Fruit fly (Drosophila melanogaster) whole organism, embryonic: Measurements from ENCODE around the gene CG42240.

Experiments
- BEAF-32 ChIP-seq: fragments of 200-800 bp; sonication (Bioruptor generic); optimal IDR thresholded peaks from 3 replicates; lab custom pipeline; 2017; ENCODE audit warnings: missing biosample characterization, missing genetic modification characterization, mild to moderate bottlenecking, moderate library complexity, missing genetic modification reagents
- Bdp1 ChIP-seq: fragments of 200-800 bp; sonication (Bioruptor generic); optimal IDR thresholded peaks from 3 replicates; lab custom pipeline; 2016; ENCODE audit warnings: missing biosample characterization, missing genetic modification characterization
- CG10267 ChIP-seq: fragments of 200-800 bp; sonication (Bioruptor generic); optimal IDR thresholded peaks from 2 replicates; lab custom pipeline; 2018; ENCODE audit warnings: missing biosample characterization, mild to moderate bottlenecking, missing genetic modification characterization, moderate library complexity
- CG10565 ChIP-seq: fragments of 200-800 bp; sonication (Bioruptor generic); optimal IDR thresholded peaks from 3 replicates; lab custom pipeline; 2016; ENCODE audit warnings: missing biosample characterization, mild to moderate bottlenecking, missing genetic modification characterization
- CG11085 ChIP-seq: fragments of 200-800 bp; sonication (Bioruptor generic); IDR thresholded peaks from 2 replicates; pipeline ENCODE4 v1.3.6; 2022; ENCODE audit warnings: missing biosample characterization, missing genetic modification characterization
- CG11695 ChIP-seq: fragments of 200-800 bp; sonication (Bioruptor generic); IDR thresholded peaks from 3 replicates; pipeline ENCODE4 v1.3.6; 2022; ENCODE audit warnings: missing biosample characterization, missing genetic modification characterization
- CG12659 ChIP-seq: fragments of 200-800 bp; sonication (Bioruptor generic); optimal IDR thresholded peaks from 3 replicates; lab custom pipeline; 2017; ENCODE audit warnings: mild to moderate bottlenecking, missing biosample characterization, missing genetic modification reagents, missing genetic modification characterization
- CG14860 ChIP-seq: fragments of 200-800 bp; sonication (Bioruptor generic); IDR thresholded peaks from 3 replicates; pipeline ENCODE4 v1.3.6; 2022; ENCODE audit warnings: missing biosample characterization, missing genetic modification characterization; ENCODE audit not compliant: partially characterized antibody
- CG15269 ChIP-seq: fragments of 200-800 bp; sonication (Bioruptor generic); optimal IDR thresholded peaks from 2 replicates; lab custom pipeline; 2018; ENCODE audit warnings: missing biosample characterization, mild to moderate bottlenecking, missing genetic modification characterization, moderate library complexity
- CG1529 ChIP-seq: fragments of 200-800 bp; sonication (Bioruptor generic); optimal IDR thresholded peaks from 3 replicates; lab custom pipeline; 2018; ENCODE audit warnings: missing biosample characterization, missing genetic modification characterization
- CG17186 ChIP-seq: fragments of 200-800 bp; sonication (Bioruptor generic); optimal IDR thresholded peaks from 3 replicates; lab custom pipeline; 2017; ENCODE audit warnings: missing biosample characterization, missing genetic modification reagents, missing genetic modification characterization
- CG2129 ChIP-seq: fragments of 200-800 bp; sonication (Bioruptor generic); IDR thresholded peaks from 2 replicates; pipeline ENCODE4 v1.3.6; 2022; ENCODE audit warnings: missing biosample characterization, missing genetic modification characterization; ENCODE audit not compliant: partially characterized antibody
- CG2875 ChIP-seq: fragments of 200-800 bp; sonication (Bioruptor generic); optimal IDR thresholded peaks from 2 replicates; lab custom pipeline; 2017; ENCODE audit warnings: missing biosample characterization, mild to moderate bottlenecking, missing genetic modification characterization, missing genetic modification reagents
- CG33557 ChIP-seq: fragments of 200-800 bp; sonication (Bioruptor generic); optimal IDR thresholded peaks from 2 replicates; lab custom pipeline; 2019; ENCODE audit warnings: missing biosample characterization, mild to moderate bottlenecking, missing genetic modification characterization, moderate library complexity
- CG4282 ChIP-seq: fragments of 200-800 bp; sonication (Bioruptor generic); optimal IDR thresholded peaks from 2 replicates; lab custom pipeline; 2016; ENCODE audit warnings: missing biosample characterization, missing genetic modification characterization
- CG6254 ChIP-seq: fragments of 200-800 bp; sonication (Bioruptor generic); optimal IDR thresholded peaks from 3 replicates; lab custom pipeline; 2017; ENCODE audit warnings: mild to moderate bottlenecking, missing biosample characterization, missing genetic modification reagents, missing genetic modification characterization
- CG6813 ChIP-seq: fragments of 200-800 bp; sonication (Bioruptor generic); optimal IDR thresholded peaks from 2 replicates; lab custom pipeline; 2017; ENCODE audit warnings: missing biosample characterization, missing genetic modification characterization, mild to moderate bottlenecking, moderate library complexity, missing genetic modification reagents
- CG8478 ChIP-seq: fragments of >200 bp; optimal IDR thresholded peaks from 2 replicates; lab custom pipeline; 2018
- CG9609 ChIP-seq: fragments of 200-800 bp; sonication (Bioruptor generic); optimal IDR thresholded peaks from 3 replicates; lab custom pipeline; 2016; ENCODE audit warnings: missing biosample characterization, missing genetic modification characterization
- Dad ChIP-seq: fragments of 200-800 bp; sonication (Bioruptor generic); optimal IDR thresholded peaks from 3 replicates; lab custom pipeline; 2016; ENCODE audit warnings: missing biosample characterization, missing genetic modification characterization
- Dip2 ChIP-seq: fragments of 200-800 bp; sonication (Bioruptor generic); IDR thresholded peaks from 2 replicates; pipeline ENCODE4 v1.3.6; 2022; ENCODE audit warnings: missing biosample characterization, missing genetic modification characterization
- Dp ChIP-seq: fragments of 200-800 bp; sonication (Bioruptor generic); optimal IDR thresholded peaks from 2 replicates; lab custom pipeline; 2018; ENCODE audit warnings: missing biosample characterization, mild to moderate bottlenecking, missing genetic modification characterization, moderate library complexity
- Fer3 ChIP-seq: fragments of 200-800 bp; sonication (Bioruptor generic); optimal IDR thresholded peaks from 2 replicates; lab custom pipeline; 2018; ENCODE audit warnings: missing biosample characterization, mild to moderate bottlenecking, missing genetic modification characterization, moderate library complexity
- H15 ChIP-seq: fragments of 200-800 bp; sonication (Bioruptor generic); IDR thresholded peaks from 3 replicates; pipeline ENCODE4 v1.3.6; 2022; ENCODE audit warnings: missing biosample characterization, missing genetic modification characterization
- Hey ChIP-seq: fragments of 200-800 bp; sonication (Bioruptor generic); optimal IDR thresholded peaks from 3 replicates; lab custom pipeline; 2018; ENCODE audit warnings: missing biosample characterization, mild to moderate bottlenecking, missing genetic modification characterization
- HmgZ ChIP-seq: fragments of 200-800 bp; sonication (Bioruptor generic); optimal IDR thresholded peaks from 2 replicates; lab custom pipeline; 2018; ENCODE audit warnings: missing biosample characterization, mild to moderate bottlenecking, missing genetic modification characterization
- MTF-1 ChIP-seq: fragments of 200-800 bp; sonication (Bioruptor generic); optimal IDR thresholded peaks from 2 replicates; lab custom pipeline; 2018; ENCODE audit warnings: missing biosample characterization, mild to moderate bottlenecking, missing genetic modification characterization, borderline replicate concordance
- Sox100B ChIP-seq: fragments of 200-800 bp; sonication (Bioruptor generic); optimal IDR thresholded peaks from 3 replicates; lab custom pipeline; 2018; ENCODE audit warnings: missing biosample characterization, mild to moderate bottlenecking, missing genetic modification characterization
- Sry-δ ChIP-seq: fragments of 200-800 bp; sonication (Bioruptor generic); optimal IDR thresholded peaks from 2 replicates; lab custom pipeline; 2016; ENCODE audit warnings: missing biosample characterization, missing genetic modification characterization
- Usf ChIP-seq: fragments of 200-800 bp; sonication (Bioruptor generic); optimal IDR thresholded peaks from 2 replicates; lab custom pipeline; 2017; ENCODE audit warnings: missing genotype, missing biosample characterization, missing genetic modification characterization
- amos ChIP-seq: fragments of 200-800 bp; sonication (Bioruptor generic); IDR thresholded peaks from 2 replicates; pipeline ENCODE4 v1.3.6; 2022; ENCODE audit warnings: missing biosample characterization, missing genetic modification characterization; ENCODE audit not compliant: partially characterized antibody
- ase ChIP-seq: fragments of 200-800 bp; sonication (Bioruptor generic); IDR thresholded peaks from 3 replicates; pipeline ENCODE4 v1.3.6; 2022; ENCODE audit warnings: missing biosample characterization, missing genetic modification characterization
- bbx ChIP-seq: fragments of 200-800 bp; sonication (Bioruptor generic); IDR thresholded peaks from 2 replicates; pipeline ENCODE4 v1.3.6; 2022; ENCODE audit warnings: missing biosample characterization, missing genetic modification characterization; ENCODE audit not compliant: partially characterized antibody
- bigmax ChIP-seq: fragments of 200-800 bp; sonication (Bioruptor generic); optimal IDR thresholded peaks from 2 replicates; lab custom pipeline; 2018; ENCODE audit warnings: missing biosample characterization, mild to moderate bottlenecking, missing genetic modification characterization
- chif ChIP-seq, 2 experiments: fragments of 200-800 bp; sonication (Bioruptor generic); optimal IDR thresholded peaks; 3 replicates each; lab custom pipeline; 2016; ENCODE audit warnings: missing biosample characterization in 2 of 2, missing genetic modification characterization in 2 of 2
- dati ChIP-seq: fragments of 200-800 bp; sonication (Bioruptor generic); IDR thresholded peaks from 2 replicates; pipeline ENCODE4 v1.3.6; 2022; ENCODE audit warnings: missing biosample characterization, missing genetic modification characterization
- fru ChIP-seq: fragments of >200 bp; optimal IDR thresholded peaks from 2 replicates; lab custom pipeline; 2017
- gt ChIP-seq: fragments of 200-800 bp; sonication (Bioruptor generic); IDR thresholded peaks from 2 replicates; pipeline ENCODE4 v1.3.6; 2022; ENCODE audit warnings: missing biosample characterization, missing genetic modification characterization
- jigr1 ChIP-seq: fragments of 200-800 bp; sonication (Bioruptor generic); IDR thresholded peaks from 3 replicates; pipeline ENCODE4 v1.3.6; 2022; ENCODE audit warnings: missing biosample characterization, missing genetic modification characterization
- jing ChIP-seq: fragments of 200-800 bp; sonication (Bioruptor generic); optimal IDR thresholded peaks from 2 replicates; lab custom pipeline; 2018; ENCODE audit warnings: missing biosample characterization, mild to moderate bottlenecking, missing genetic modification characterization
- kah ChIP-seq: fragments of 200-800 bp; sonication (Bioruptor generic); optimal IDR thresholded peaks from 2 replicates; lab custom pipeline; 2018; ENCODE audit warnings: missing biosample characterization, mild to moderate bottlenecking, missing genetic modification characterization
- lab ChIP-seq: fragments of 200-800 bp; sonication (Bioruptor generic); optimal IDR thresholded peaks from 3 replicates; lab custom pipeline; 2017; ENCODE audit warnings: missing biosample characterization, missing genetic modification characterization, mild to moderate bottlenecking, moderate library complexity, missing genetic modification reagents
- lilli ChIP-seq: fragments of 200-800 bp; sonication (Bioruptor generic); optimal IDR thresholded peaks from 3 replicates; lab custom pipeline; 2016; ENCODE audit warnings: missing biosample characterization, missing genetic modification characterization
- lov ChIP-seq, 2 experiments: fragments of 200-800 bp in 1 of 2; fragments of >200 bp in 1 of 2; sonication (Bioruptor generic) in 1 of 2; IDR thresholded peaks in 1 of 2; optimal IDR thresholded peaks in 1 of 2; 2 replicates in 1 of 2; 3 replicates in 1 of 2; pipeline versions ENCODE4 v1.3.6 to Lab custom; 2017 to 2022; ENCODE audit warnings: missing biosample characterization in 1 of 2, missing genetic modification characterization in 1 of 2
- maf-S ChIP-seq: fragments of 200-800 bp; sonication (Bioruptor generic); optimal IDR thresholded peaks from 2 replicates; lab custom pipeline; 2016; ENCODE audit warnings: missing biosample characterization, missing genetic modification characterization
- pnt ChIP-seq: fragments of 200-800 bp; sonication (Bioruptor generic); optimal IDR thresholded peaks from 3 replicates; lab custom pipeline; 2016; ENCODE audit warnings: missing biosample characterization, missing genetic modification characterization
- salm ChIP-seq: fragments of 200-800 bp; sonication (Bioruptor generic); optimal IDR thresholded peaks from 2 replicates; lab custom pipeline; 2018; ENCODE audit warnings: missing biosample characterization, mild to moderate bottlenecking, missing genetic modification characterization
- so ChIP-seq: fragments of 200-800 bp; sonication (Bioruptor generic); IDR thresholded peaks from 3 replicates; pipeline ENCODE4 v1.3.6; 2022; ENCODE audit warnings: missing biosample characterization, missing genetic modification characterization
- sqz ChIP-seq: fragments of 200-800 bp; sonication (Bioruptor generic); optimal IDR thresholded peaks from 3 replicates; lab custom pipeline; 2018; ENCODE audit warnings: missing biosample characterization, mild to moderate bottlenecking, missing genetic modification characterization
- unc-4 ChIP-seq: fragments of 200-800 bp; sonication (Bioruptor generic); IDR thresholded peaks from 2 replicates; pipeline ENCODE4 v1.3.6; 2022; ENCODE audit warnings: missing biosample characterization, missing genetic modification characterization; ENCODE audit not compliant: partially characterized antibody
- usp ChIP-seq: fragments of >200 bp; optimal IDR thresholded peaks from 2 replicates; lab custom pipeline; 2017; ENCODE audit warnings: missing biosample characterization, missing genetic modification characterization

CG42240 gene

dm6 chrX:6375636-6376035, 45.0 kb downstream of the CG42240 start (continued):
- TF ChIP-seq gt (GFP tag; lab: Robert Waterston, UW) (no peak), jing (no peak), kah (GFP tag; lab: Kevin White, UChicago) (no peak), CG9609 (GFP tag; lab: Kevin White, UChicago) (no peak), CG1529 (GFP tag; lab: Kevin White, UChicago) (no peak), CG33557 (GFP tag; lab: Kevin White, UChicago) (no peak), Dad (peak; percentile 3), CG12659 (GFP tag; lab: Kevin White, UChicago) (peak; percentile 32), CG10565 (GFP tag; lab: Kevin White, UChicago) (no peak), dati (no peak), so (GFP tag; lab: Robert Waterston, UW) (peak; percentile 55; the same call in 1 of the 3 replicates), CG14860 (GFP tag; lab: Robert Waterston, UW) (no peak), Hey (tag; lab: Kevin White, UChicago) (no peak), chif (GFP tag; optimal IDR thresholded peaks at IDR 0.05; lab: Kevin White, UChicago) (peak in 1 of 2 experiments; percentile 29), Sox100B (GFP tag; lab: Kevin White, UChicago) (no peak), CG15269 (peak; percentile 60), amos (no peak), lilli (GFP tag; lab: Kevin White, UChicago) (peak; percentile 50), maf-S (GFP tag; lab: Kevin White, UChicago) (no peak), sqz (no peak), Dip2 (GFP tag; lab: Robert Waterston, UW) (no peak), CG17186 (GFP tag; lab: Kevin White, UChicago) (no peak), ase (GFP tag; lab: Robert Waterston, UW) (0 out of 3 replicates have a peak, but pooled peaks have one; percentile 29), MTF-1 (GFP tag; lab: Kevin White, UChicago) (no peak), CG6254 (no peak), Sry-δ (GFP tag; lab: Kevin White, UChicago) (no peak), pnt (GFP tag; lab: Kevin White, UChicago) (peak; percentile 21), BEAF-32 (no peak), H15 (no peak), CG2129 (no peak), unc-4 (GFP tag; lab: Robert Waterston, UW) (no peak), Usf (no peak), CG6813 (peak; percentile 43), lov (optimal IDR thresholded peaks at IDR 0.05; lab: Kevin White, UChicago) (no peak), lov (GFP tag; IDR thresholded peaks at IDR 0.05; lab: Robert Waterston, UW) (no peak), CG11085 (GFP tag; lab: Robert Waterston, UW) (no peak), Fer3 (tag; lab: Kevin White, UChicago) (peak; percentile 42), usp (GFP tag; lab: Kevin White, UChicago) (no peak), lab (GFP tag; lab: Kevin White, UChicago) (peak; percentile 80), CG2875 (no peak), Dp (GFP tag; lab: Kevin White, UChicago) (no peak), bbx (no peak), Bdp1 (no peak), salm (tag; lab: Kevin White, UChicago) (no peak), CG11695 (0 out of 3 replicates have a peak, but pooled peaks have one; percentile 22), CG4282 (GFP tag; lab: Kevin White, UChicago) (no peak), HmgZ (peak; percentile 10), CG10267 (tag; lab: Kevin White, UChicago) (peak; percentile 8), jigr1 (GFP tag; lab: Robert Waterston, UW) (no peak), fru (lab: Kevin White, UChicago) (no peak), CG8478 (no peak), bigmax (GFP tag; lab: Kevin White, UChicago) (no peak)
